Worm (Caenorhabditis elegans): ENCODE results near the gene cex-2.

The cex-2 gene

ce11 chrII:7835314-7835713, at the start of gene cex-2:
cex-2 (minus strand) TSS chrII:7835414.
- TF ChIP-seq hmg-1.1 (GFP tag; IDR thresholded peaks at IDR 0.05) (no peak), gei-8 (GFP tag; optimal IDR thresholded peaks at IDR 0.05) (no peak), lim-7 (GFP tag; IDR thresholded peaks at IDR 0.05) (no peak), saeg-2 (GFP tag; IDR thresholded peaks at IDR 0.05) (no peak), Y75B8A.6 (GFP tag; IDR thresholded peaks at IDR 0.05) (no peak), Y105C5A.15 (GFP tag; IDR thresholded peaks at IDR 0.05) (no peak), aha-1 (tag) (no peak), lsy-2 (tag; optimal IDR thresholded peaks at IDR 0.05) (no peak), T26A8.4 (GFP tag; IDR thresholded peaks at IDR 0.05) (no peak), mdl-1 (tag; optimal IDR thresholded peaks at IDR 0.05) (no peak), cey-2 (tag; optimal IDR thresholded peaks at IDR 0.05; ENCODE audit: borderline replicate concordance, insufficient read depth) (no peak), fos-1 (tag; optimal IDR thresholded peaks at IDR 0.05) (no peak), egl-27 (tag; optimal IDR thresholded peaks at IDR 0.05) (no peak), rbr-2 (tag; optimal IDR thresholded peaks at IDR 0.05) (no peak), nhr-48 (tag; optimal IDR thresholded peaks at IDR 0.05) (no peak), F37D6.2 (tag; optimal IDR thresholded peaks at IDR 0.05) (no peak), daf-12 (tag; optimal IDR thresholded peaks at IDR 0.05) (no peak), nhr-41 (GFP tag; IDR thresholded peaks at IDR 0.05) (no peak), php-3 (GFP tag; IDR thresholded peaks at IDR 0.05) (no peak), zip-2 (tag; optimal IDR thresholded peaks at IDR 0.05) (no peak)

ce11 chrII:7884898-7885297, 49.7 kb upstream of the cex-2 start:
- no peak for TF ChIP-seq snpc-4 (tag; optimal IDR thresholded peaks at IDR 0.05)
- peak; percentile 10 for TF ChIP-seq mes-2 (tag; optimal IDR thresholded peaks at IDR 0.05; ENCODE audit: poor library complexity, severe bottlenecking)
- TF ChIP-seq ceh-44 (GFP tag; IDR thresholded peaks at IDR 0.05): no peak
- TF ChIP-seq duxl-1 (tag; optimal IDR thresholded peaks at IDR 0.05; ENCODE audit: poor library complexity): no peak
- no peak for TF ChIP-seq fos-1 (tag; optimal IDR thresholded peaks at IDR 0.05)
- peak; percentile 3 for TF ChIP-seq hlh-30 (tag; optimal IDR thresholded peaks at IDR 0.05; ENCODE audit: insufficient read depth)
- no peak for TF ChIP-seq mxl-2 (GFP tag; conservative IDR thresholded peaks at IDR 0.05)
- TF ChIP-seq pqm-1 (tag; optimal IDR thresholded peaks at IDR 0.05): no peak
- no peak for TF ChIP-seq spr-3 (GFP tag; optimal IDR thresholded peaks at IDR 0.05)
- TF ChIP-seq vab-7 (GFP tag; IDR thresholded peaks at IDR 0.05): no peak
- no peak for TF ChIP-seq skn-1 (tag; optimal IDR thresholded peaks at IDR 0.05)
- TF ChIP-seq nhr-102 (tag; optimal IDR thresholded peaks at IDR 0.05): no peak
- no peak for TF ChIP-seq nhr-77 (tag; optimal IDR thresholded peaks at IDR 0.05)
- 0 out of 2 replicates have a peak, but pooled peaks have one; percentile 35 for TF ChIP-seq ctbp-1 (GFP tag; IDR thresholded peaks at IDR 0.05)
- no peak for TF ChIP-seq Y105C5A.15 (GFP tag; IDR thresholded peaks at IDR 0.05)
- peak; percentile 1 for TF ChIP-seq nhr-11 (tag; optimal IDR thresholded peaks at IDR 0.05)
- TF ChIP-seq aha-1 (tag): peak; percentile 86
- TF ChIP-seq php-3 (GFP tag; IDR thresholded peaks at IDR 0.05): no peak
- no peak for TF ChIP-seq jun-1 (tag; optimal IDR thresholded peaks at IDR 0.05)
- TF ChIP-seq rbr-2 (tag; optimal IDR thresholded peaks at IDR 0.05): peak; percentile 10
- no peak for TF ChIP-seq zip-11 (GFP tag; IDR thresholded peaks at IDR 0.05)
- TF ChIP-seq mdt-29 (GFP tag; IDR thresholded peaks at IDR 0.05): no peak
- peak; percentile 37 for TF ChIP-seq ceh-28 (tag; optimal IDR thresholded peaks at IDR 0.05)
- TF ChIP-seq hif-1 (tag; optimal IDR thresholded peaks at IDR 0.05): no peak
- TF ChIP-seq lsy-2 (tag; optimal IDR thresholded peaks at IDR 0.05): peak; percentile 26 to 53
- TF ChIP-seq aly-2 (tag; optimal IDR thresholded peaks at IDR 0.05): no peak
- no peak for TF ChIP-seq lir-3 (tag; optimal IDR thresholded peaks at IDR 0.05)

All from whole organism, L4 larva.